Fruit fly (Drosophila melanogaster) whole organism, embryonic: ENCODE data around the gene nerfin-2.

Source experiments
- CG9727 ChIP-seq: fragments of 200-800 bp; sonication (Bioruptor generic); optimal IDR thresholded peaks from 3 replicates; lab custom pipeline; 2017; ENCODE audit warnings: missing biosample characterization, mild to moderate bottlenecking, missing genetic modification characterization
- Lim3 ChIP-seq: fragments of 200-800 bp; sonication (Bioruptor generic); IDR thresholded peaks from 2 replicates; pipeline ENCODE4 v1.3.6; 2022; ENCODE audit warnings: missing biosample characterization, missing genetic modification characterization
- Xbp1 ChIP-seq: fragments of 200-800 bp; sonication (Bioruptor generic); optimal IDR thresholded peaks from 3 replicates; lab custom pipeline; 2016; ENCODE audit warnings: missing biosample characterization, mild to moderate bottlenecking, missing genetic modification characterization
- gem ChIP-seq: fragments of 200-800 bp; sonication (Bioruptor generic); optimal IDR thresholded peaks from 2 replicates; lab custom pipeline; 2019; ENCODE audit warnings: missing biosample characterization, mild to moderate bottlenecking, missing genetic modification characterization, moderate library complexity
- row ChIP-seq: fragments of 200-800 bp; sonication (Bioruptor generic); IDR thresholded peaks from 3 replicates; pipeline ENCODE4 v1.3.6; 2022; ENCODE audit warnings: missing biosample characterization, missing genetic modification characterization
- trem ChIP-seq: fragments of 200-800 bp; optimal IDR thresholded peaks from 3 replicates; lab custom pipeline; 2019; ENCODE audit warnings: missing biosample characterization, mild to moderate bottlenecking, missing genetic modification characterization, moderate library complexity

- TF ChIP-seq row (GFP tag; lab: Robert Waterston, UW), result no peak
- no peak for TF ChIP-seq trem (tag; lab: Kevin White, UChicago)
- no peak for TF ChIP-seq Xbp1
- no peak for TF ChIP-seq gem
- no peak for TF ChIP-seq CG9727 (GFP tag; lab: Kevin White, UChicago)
- TF ChIP-seq Lim3 (GFP tag; lab: Robert Waterston, UW), result no peak
These were observed 24.8 kb downstream of the nerfin-2 start for dm6 chr3R:10095765-10096164.
